Fruit fly (Drosophila melanogaster) whole organism, embryonic: ENCODE measurements around the gene Hsp83.

Source experiments
- CG13287 ChIP-seq: fragments of 200-800 bp; sonication (Bioruptor generic); IDR thresholded peaks from 2 replicates; pipeline ENCODE4 v1.3.6; 2022; ENCODE audit warnings: missing biosample characterization, missing genetic modification characterization; ENCODE audit not compliant: partially characterized antibody
- Lim3 ChIP-seq: fragments of 200-800 bp; sonication (Bioruptor generic); IDR thresholded peaks from 2 replicates; pipeline ENCODE4 v1.3.6; 2022; ENCODE audit warnings: missing biosample characterization, missing genetic modification characterization
- Nf-YB ChIP-seq: fragments of 200-800 bp; sonication (Bioruptor generic); optimal IDR thresholded peaks from 3 replicates; lab custom pipeline; 2019; ENCODE audit warnings: missing biosample characterization, mild to moderate bottlenecking, missing genetic modification characterization, moderate library complexity
- Ssrp ChIP-seq: fragments of 200-800 bp; sonication (Bioruptor generic); optimal IDR thresholded peaks from 2 replicates; lab custom pipeline; 2018; ENCODE audit warnings: missing biosample characterization, mild to moderate bottlenecking, missing genetic modification characterization, moderate library complexity
- dysf ChIP-seq: fragments of 200-800 bp; sonication (Bioruptor generic); IDR thresholded peaks from 3 replicates; pipeline ENCODE4 v1.3.6; 2022; ENCODE audit warnings: missing biosample characterization, missing genetic modification characterization
- vnd ChIP-seq: fragments of 200-800 bp; sonication (Bioruptor generic); IDR thresholded peaks from 3 replicates; pipeline ENCODE4 v1.3.6; 2022; ENCODE audit warnings: missing biosample characterization, missing genetic modification characterization; ENCODE audit not compliant: partially characterized antibody

- TF ChIP-seq vnd (GFP tag; lab: Robert Waterston, UW) = peak; percentile 96
- TF ChIP-seq Nf-YB (GFP tag; lab: Kevin White, UChicago) = peak; percentile 34
- TF ChIP-seq CG13287 (GFP tag; lab: Robert Waterston, UW) = peak; percentile 99
- TF ChIP-seq dysf (GFP tag; lab: Robert Waterston, UW) = peak; percentile 62; the same call in 2 of the 3 replicates
- TF ChIP-seq Ssrp (tag; lab: Kevin White, UChicago) = peak; percentile 28
- TF ChIP-seq Lim3 (GFP tag; lab: Robert Waterston, UW) = no peak
Observed at dm6 chr3L:3148125-3149059, 44.4 kb upstream of the Hsp83 start, which contains the start of the genes Usp5 and BtbVII.
